Fruit fly (Drosophila melanogaster): ENCODE measurements around the gene CG33493.

The CG33493 gene

dm6 chr3L:10734561-10734960, 41.6 kb upstream of the CG33493 start (continued):
- no peak for TF ChIP-seq vfl (GFP tag; optimal IDR thresholded peaks at IDR 0.05)
- peak; percentile 18; the same call in 1 of the 2 replicates for TF ChIP-seq Oaz (GFP tag; IDR thresholded peaks at IDR 0.05)
- no peak for TF ChIP-seq br (optimal IDR thresholded peaks at IDR 0.05)
- no peak for TF ChIP-seq sug (tag; optimal IDR thresholded peaks at IDR 0.05)
- no peak for TF ChIP-seq CG7928 (GFP tag; optimal IDR thresholded peaks at IDR 0.05)
- no peak for TF ChIP-seq CG2202 (tag; optimal IDR thresholded peaks at IDR 0.05)
- no peak for TF ChIP-seq sens (GFP tag)
- no peak for TF ChIP-seq CG3163 (GFP tag; optimal IDR thresholded peaks at IDR 0.05)
- TF ChIP-seq CG11695 (GFP tag; IDR thresholded peaks at IDR 0.05), result peak; percentile 29; the same call in 1 of the 3 replicates
- no peak for TF ChIP-seq CG8290 (GFP tag; optimal IDR thresholded peaks at IDR 0.05)
- peak in 1 of 2 experiments; percentile 51 for TF ChIP-seq CG8290 (tag; optimal IDR thresholded peaks at IDR 0.05)
- no peak for TF ChIP-seq CG7963 (GFP tag; IDR thresholded peaks at IDR 0.05; ENCODE audit: partially characterized antibody)
- no peak; the same call in 2 of the 3 replicates for TF ChIP-seq B-H1 (GFP tag; IDR thresholded peaks at IDR 0.05)
- no peak for TF ChIP-seq slou (GFP tag; optimal IDR thresholded peaks at IDR 0.05)
- no peak for TF ChIP-seq CG13424 (tag; optimal IDR thresholded peaks at IDR 0.05)
- no peak for TF ChIP-seq CG12659 (GFP tag; optimal IDR thresholded peaks at IDR 0.05)
- peak; percentile 23 for TF ChIP-seq CG17359 (tag; optimal IDR thresholded peaks at IDR 0.05)
- TF ChIP-seq CG10979 (tag; optimal IDR thresholded peaks at IDR 0.05), result no peak
- peak; percentile 0 for TF ChIP-seq CG8281 (tag; optimal IDR thresholded peaks at IDR 0.05)
- no peak for TF ChIP-seq CG1792 (GFP tag; optimal IDR thresholded peaks at IDR 0.05)
- TF ChIP-seq lmd (GFP tag; IDR thresholded peaks at IDR 0.05), result no peak
- peak; percentile 15 for TF ChIP-seq Sox100B (GFP tag; optimal IDR thresholded peaks at IDR 0.05)
- peak; percentile 15 for TF ChIP-seq CG6254 (GFP tag; optimal IDR thresholded peaks at IDR 0.05)
- no peak for TF ChIP-seq CG3726 (GFP tag; IDR thresholded peaks at IDR 0.05)
- no peak for TF ChIP-seq Hr39 (optimal IDR thresholded peaks at IDR 0.05)
- TF ChIP-seq Dbx (GFP tag; IDR thresholded peaks at IDR 0.05), result no peak
- no peak for TF ChIP-seq pros (GFP tag; optimal IDR thresholded peaks at IDR 0.05)
- TF ChIP-seq gsb (GFP tag; IDR thresholded peaks at IDR 0.05), result no peak
- no peak for TF ChIP-seq z (GFP tag; IDR thresholded peaks at IDR 0.05)
- no peak for TF ChIP-seq Mad (GFP tag; optimal IDR thresholded peaks at IDR 0.05)
- TF ChIP-seq Nf-YB (GFP tag; optimal IDR thresholded peaks at IDR 0.05), result no peak
- TF ChIP-seq CG6689 (GFP tag; IDR thresholded peaks at IDR 0.05), result no peak
- no peak for TF ChIP-seq luna (GFP tag; optimal IDR thresholded peaks at IDR 0.05)
- no peak for TF ChIP-seq bcd (GFP tag; optimal IDR thresholded peaks at IDR 0.05)
- no peak for TF ChIP-seq CG10959 (GFP tag; IDR thresholded peaks at IDR 0.05)
- TF ChIP-seq row (GFP tag; IDR thresholded peaks at IDR 0.05), result no peak
- TF ChIP-seq CG2712 (tag; optimal IDR thresholded peaks at IDR 0.05), result peak; percentile 4
- TF ChIP-seq btn (GFP tag; optimal IDR thresholded peaks at IDR 0.05), result no peak
- no peak for TF ChIP-seq Hmx (GFP tag; optimal IDR thresholded peaks at IDR 0.05)
- no peak for TF ChIP-seq hkb (optimal IDR thresholded peaks at IDR 0.05)
- peak; percentile 43; the same call in 1 of the 2 replicates for TF ChIP-seq hkb (GFP tag; IDR thresholded peaks at IDR 0.05)
- TF ChIP-seq Chrac-16 (GFP tag; optimal IDR thresholded peaks at IDR 0.05), result no peak
- TF ChIP-seq gem (tag; optimal IDR thresholded peaks at IDR 0.05), result no peak
- no peak for TF ChIP-seq Bdp1 (GFP tag; optimal IDR thresholded peaks at IDR 0.05)
- no peak for TF ChIP-seq CG4404 (GFP tag; IDR thresholded peaks at IDR 0.05)
- TF ChIP-seq Hr51 (GFP tag; optimal IDR thresholded peaks at IDR 0.05), result no peak
- peak; percentile 42; the same call in 1 of the 3 replicates for TF ChIP-seq sr (GFP tag; IDR thresholded peaks at IDR 0.05)
- peak; percentile 41; the same call in 1 of the 3 replicates for TF ChIP-seq ken (GFP tag; IDR thresholded peaks at IDR 0.05)
- peak; percentile 54 for TF ChIP-seq CG13296 (GFP tag; optimal IDR thresholded peaks at IDR 0.05)
- TF ChIP-seq Dek (tag; optimal IDR thresholded peaks at IDR 0.05), result no peak
- no peak for TF ChIP-seq fd96Cb (tag; optimal IDR thresholded peaks at IDR 0.05)
- no peak for TF ChIP-seq bowl (GFP tag; IDR thresholded peaks at IDR 0.05)
- TF ChIP-seq unpg (GFP tag; optimal IDR thresholded peaks at IDR 0.05), result peak; percentile 5
- no peak for TF ChIP-seq seq (GFP tag; IDR thresholded peaks at IDR 0.05)

Data from whole organism, embryonic.